Worm (Caenorhabditis elegans) whole organism, L2 larva: ENCODE measurements around the gene Y105C5A.1270.

Experiments
- C34F6.9 ChIP-seq: fragments of 150-350 bp; optimal IDR thresholded peaks from 2 replicates; lab custom pipeline; 2014; ENCODE audit warnings: missing biosample characterization, missing genetic modification characterization
- F13H6.1 ChIP-seq: sonication (generic microtip); optimal IDR thresholded peaks from 2 replicates; lab custom pipeline; 2016; ENCODE audit warnings: missing genetic modification characterization, missing compliant biosample characterization
- Y55F3AM.14 ChIP-seq: fragments of 200-800 bp; sonication (Bioruptor generic); optimal IDR thresholded peaks from 2 replicates; lab custom pipeline; 2018; ENCODE audit warnings: mild to moderate bottlenecking, missing genetic modification characterization, missing compliant biosample characterization
- ZK546.5 ChIP-seq: sonication (generic microtip); optimal IDR thresholded peaks from 2 replicates; lab custom pipeline; 2017; ENCODE audit warnings: missing biosample characterization, missing genetic modification characterization
- aly-2 ChIP-seq: fragments of 150-350 bp; optimal IDR thresholded peaks from 2 replicates; lab custom pipeline; 2014; ENCODE audit warnings: missing biosample characterization, missing genetic modification characterization
- ama-1 ChIP-seq: fragments of 150-350 bp; optimal IDR thresholded peaks from 2 replicates; lab custom pipeline; 2018; ENCODE audit warnings: inconsistent platforms
- blmp-1 ChIP-seq: sonication (generic microtip); optimal IDR thresholded peaks from 2 replicates; lab custom pipeline; 2017; ENCODE audit warnings: missing genetic modification characterization, mild to moderate bottlenecking, missing compliant biosample characterization, antibody characterized with exemption, moderate library complexity; ENCODE audit not compliant: insufficient read depth
- ceh-16 ChIP-seq: fragments of 150-350 bp; optimal IDR thresholded peaks from 2 replicates; lab custom pipeline; 2014; ENCODE audit warnings: missing biosample characterization, missing genetic modification characterization
- ceh-82 ChIP-seq: fragments of 150-350 bp; optimal IDR thresholded peaks from 2 replicates; lab custom pipeline; 2014; ENCODE audit warnings: missing biosample characterization, missing genetic modification characterization
- dmd-4 ChIP-seq: sonication (generic microtip); optimal IDR thresholded peaks from 2 replicates; lab custom pipeline; 2017; ENCODE audit warnings: missing biosample characterization, missing genetic modification characterization
- elt-3 ChIP-seq: sonication (generic microtip); optimal IDR thresholded peaks from 2 replicates; lab custom pipeline; 2017; ENCODE audit warnings: missing biosample characterization, missing genetic modification characterization
- fos-1 ChIP-seq: fragments of 150-350 bp; optimal IDR thresholded peaks from 2 replicates; lab custom pipeline; 2014; ENCODE audit warnings: missing biosample characterization, missing genetic modification characterization
- gmeb-1 ChIP-seq: fragments of 150-350 bp; optimal IDR thresholded peaks from 2 replicates; lab custom pipeline; 2014; ENCODE audit warnings: missing biosample characterization, missing genetic modification characterization
- lin-11 ChIP-seq: fragments of 150-350 bp; sonication (generic microtip); optimal IDR thresholded peaks from 2 replicates; lab custom pipeline; 2014; ENCODE audit warnings: missing biosample characterization, missing genetic modification characterization, inconsistent platforms, mixed read lengths
- lin-39 ChIP-seq: fragments of 150-350 bp; optimal IDR thresholded peaks from 2 replicates; lab custom pipeline; 2014; ENCODE audit warnings: missing biosample characterization, missing genetic modification reagents, missing genetic modification characterization
- lsy-2 ChIP-seq, 2 experiments: fragments of 150-350 bp in 1 of 2; sonication (generic microtip) in 1 of 2; optimal IDR thresholded peaks; 2 replicates each; lab custom pipeline; 2014 to 2017; ENCODE audit warnings: missing biosample characterization in 2 of 2, missing genetic modification characterization in 2 of 2
- mab-5 ChIP-seq: fragments of 150-350 bp; optimal IDR thresholded peaks from 2 replicates; lab custom pipeline; 2014; ENCODE audit warnings: missing biosample characterization, missing genetic modification characterization
- nhr-10 ChIP-seq: sonication (generic microtip); optimal IDR thresholded peaks from 2 replicates; lab custom pipeline; 2017; ENCODE audit warnings: missing biosample characterization, missing genetic modification characterization
- nhr-11 ChIP-seq: fragments of 150-350 bp; optimal IDR thresholded peaks from 2 replicates; lab custom pipeline; 2014; ENCODE audit warnings: missing biosample characterization, missing genetic modification characterization
- nhr-12 ChIP-seq: fragments of 150-350 bp; optimal IDR thresholded peaks from 2 replicates; lab custom pipeline; 2014; ENCODE audit warnings: missing biosample characterization, missing genetic modification characterization
- nhr-129 ChIP-seq: fragments of 150-350 bp; optimal IDR thresholded peaks from 2 replicates; lab custom pipeline; 2014; ENCODE audit warnings: missing biosample characterization, missing genetic modification characterization
- nhr-23 ChIP-seq: fragments of 150-350 bp; optimal IDR thresholded peaks from 2 replicates; lab custom pipeline; 2014; ENCODE audit warnings: missing biosample characterization, missing genetic modification reagents, missing genetic modification characterization
- nhr-237 ChIP-seq: fragments of 150-350 bp; optimal IDR thresholded peaks from 2 replicates; lab custom pipeline; 2014; ENCODE audit warnings: missing biosample characterization, missing genetic modification characterization
- nhr-25 ChIP-seq: fragments of 150-350 bp; sonication (generic microtip); optimal IDR thresholded peaks from 3 replicates; lab custom pipeline; 2014; ENCODE audit warnings: missing biosample characterization, missing genetic modification characterization
- peb-1 ChIP-seq: fragments of 150-350 bp; optimal IDR thresholded peaks from 2 replicates; lab custom pipeline; 2014; ENCODE audit warnings: missing biosample characterization, missing genetic modification characterization
- skn-1 ChIP-seq: sonication (generic microtip); optimal IDR thresholded peaks from 2 replicates; lab custom pipeline; 2017; ENCODE audit warnings: missing biosample characterization, missing genetic modification characterization
- sma-3 ChIP-seq: sonication (generic microtip); optimal IDR thresholded peaks from 2 replicates; lab custom pipeline; 2016; ENCODE audit warnings: missing genetic modification reagents, missing genetic modification characterization, missing compliant biosample characterization
- sma-9 ChIP-seq, 2 experiments: fragments of 150-350 bp in 1 of 2; sonication (generic microtip) in 1 of 2; optimal IDR thresholded peaks; 2 replicates each; lab custom pipeline; 2014 to 2016; ENCODE audit warnings: missing genetic modification characterization in 2 of 2, mild to moderate bottlenecking in 1 of 2, missing biosample characterization in 1 of 2, missing compliant biosample characterization in 1 of 2, missing genetic modification reagents in 1 of 2, moderate library complexity in 1 of 2
- snpc-4 ChIP-seq: fragments of 150-350 bp; optimal IDR thresholded peaks from 2 replicates; lab custom pipeline; 2014; ENCODE audit warnings: missing biosample characterization, missing genetic modification characterization
- unc-55 ChIP-seq: fragments of 150-350 bp; sonication (generic microtip); optimal IDR thresholded peaks from 3 replicates; lab custom pipeline; 2014; ENCODE audit warnings: missing biosample characterization, missing genetic modification reagents, missing genetic modification characterization
- unc-62 ChIP-seq: fragments of 150-350 bp; optimal IDR thresholded peaks from 2 replicates; lab custom pipeline; 2014; ENCODE audit warnings: missing biosample characterization, missing genetic modification reagents, missing genetic modification characterization
- zag-1 ChIP-seq: fragments of 150-350 bp; optimal IDR thresholded peaks from 2 replicates; lab custom pipeline; 2014; ENCODE audit warnings: missing biosample characterization, missing genetic modification characterization
- ztf-1 ChIP-seq: fragments of 200-800 bp; sonication (Bioruptor generic); conservative IDR thresholded peaks from 2 replicates; pipeline ENCODE4 v1.3.6; 2022; ENCODE audit warnings: missing genetic modification characterization, missing compliant biosample characterization

Gene Y105C5A.1270

ce11 chrIV:15878262-15878661 lies 31.8 kb upstream of the Y105C5A.1270 start:
- no peak for TF ChIP-seq ceh-82 (tag; lab: Kevin White, UChicago)
- TF ChIP-seq aly-2 (tag; lab: Kevin White, UChicago): no peak
- no peak for TF ChIP-seq nhr-23
- TF ChIP-seq unc-62 (GFP tag; lab: Kevin White, UChicago): no peak
- TF ChIP-seq nhr-12 (tag; lab: Kevin White, UChicago): no peak
- TF ChIP-seq sma-3 (GFP tag; lab: Kevin White, UChicago): no peak
- no peak for TF ChIP-seq F13H6.1 (tag; lab: Kevin White, UChicago)
- TF ChIP-seq ztf-1 (GFP tag; lab: Robert Waterston, UW): no peak
- TF ChIP-seq nhr-10: no peak
- no peak for TF ChIP-seq gmeb-1 (tag; lab: Kevin White, UChicago)

- no peak for TF ChIP-seq lin-39
These were observed 26.2 kb upstream of the Y105C5A.1270 start, which contains the start of gene gcy-25 for ce11 chrIV:15872633-15873032. Gene gcy-25 (plus strand): TSS chrIV:15872933.

- TF ChIP-seq zag-1 (tag; lab: Kevin White, UChicago) (no peak), mab-5 (tag; lab: Kevin White, UChicago) (no peak), Y55F3AM.14 (GFP tag; lab: Kevin White, UChicago) (no peak), nhr-10 (no peak), nhr-12 (tag; lab: Kevin White, UChicago) (no peak)
These were observed 23.9 kb upstream of the Y105C5A.1270 start, which contains the start of gene Y105C5B.1 for ce11 chrIV:15870356-15870755. Gene Y105C5B.1 (plus strand): TSS chrIV:15870656.

ce11 chrIV:15868288-15868687 lies 21.8 kb upstream of the Y105C5A.1270 start:
- TF ChIP-seq skn-1 (tag; lab: Kevin White, UChicago) (no peak), unc-55 (GFP tag; lab: Kevin White, UChicago) (no peak), elt-3 (no peak), peb-1 (tag; lab: Kevin White, UChicago) (no peak), C34F6.9 (tag; lab: Kevin White, UChicago) (no peak), ZK546.5 (tag; lab: Kevin White, UChicago) (no peak), lin-11 (tag; lab: Kevin White, UChicago) (no peak), blmp-1 (tag; lab: Kevin White, UChicago) (no peak), ceh-16 (tag; lab: Kevin White, UChicago) (no peak), gmeb-1 (tag; lab: Kevin White, UChicago) (no peak), sma-3 (GFP tag; lab: Kevin White, UChicago) (no peak), nhr-12 (tag; lab: Kevin White, UChicago) (no peak), sma-9 (GFP tag; optimal IDR thresholded peaks at IDR 0.05; lab: Kevin White, UChicago) (no peak), sma-9 (tag; optimal IDR thresholded peaks at IDR 0.05; lab: Kevin White, UChicago) (no peak), nhr-25 (tag; lab: Kevin White, UChicago) (no peak), snpc-4 (tag; lab: Kevin White, UChicago) (no peak), ama-1 (lab: Kevin White, UChicago) (no peak)

ce11 chrIV:15861499-15861898 lies 15.0 kb upstream of the Y105C5A.1270 start:
- TF ChIP-seq nhr-11 (tag; lab: Kevin White, UChicago): no peak
- TF ChIP-seq mab-5 (tag; lab: Kevin White, UChicago): no peak
- no peak for TF ChIP-seq nhr-129 (tag; lab: Kevin White, UChicago)
- no peak for TF ChIP-seq elt-3
- no peak for TF ChIP-seq lin-11 (tag; lab: Kevin White, UChicago)
- no peak for TF ChIP-seq dmd-4 (tag; lab: Kevin White, UChicago)
- no peak for TF ChIP-seq lsy-2 (tag; optimal IDR thresholded peaks at IDR 0.05; lab: Kevin White, UChicago)
- TF ChIP-seq nhr-25 (tag; lab: Kevin White, UChicago): no peak
- no peak for TF ChIP-seq gmeb-1 (tag; lab: Kevin White, UChicago)
- TF ChIP-seq fos-1 (tag; lab: Kevin White, UChicago): no peak
- no peak for TF ChIP-seq nhr-237 (tag; lab: Kevin White, UChicago)
- TF ChIP-seq snpc-4 (tag; lab: Kevin White, UChicago): no peak
